Worm (Caenorhabditis elegans) whole organism, L2 larva: Measurements from ENCODE around the gene F18E9.8.

Source experiments
- C34F6.9 ChIP-seq: fragments of 150-350 bp; optimal IDR thresholded peaks from 2 replicates; lab custom pipeline; 2014; ENCODE audit warnings: missing biosample characterization, missing genetic modification characterization
- F13H6.1 ChIP-seq: sonication (generic microtip); optimal IDR thresholded peaks from 2 replicates; lab custom pipeline; 2016; ENCODE audit warnings: missing genetic modification characterization, missing compliant biosample characterization
- R02D3.7 ChIP-seq: fragments of 150-350 bp; optimal IDR thresholded peaks from 2 replicates; lab custom pipeline; 2014; ENCODE audit warnings: missing biosample characterization, missing genetic modification characterization
- Y55F3AM.14 ChIP-seq: fragments of 200-800 bp; sonication (Bioruptor generic); optimal IDR thresholded peaks from 2 replicates; lab custom pipeline; 2018; ENCODE audit warnings: mild to moderate bottlenecking, missing genetic modification characterization, missing compliant biosample characterization
- ZK546.5 ChIP-seq: sonication (generic microtip); optimal IDR thresholded peaks from 2 replicates; lab custom pipeline; 2017; ENCODE audit warnings: missing biosample characterization, missing genetic modification characterization
- alr-1 ChIP-seq: fragments of 150-350 bp; optimal IDR thresholded peaks from 2 replicates; lab custom pipeline; 2014; ENCODE audit warnings: missing biosample characterization, missing genetic modification characterization
- aly-2 ChIP-seq: fragments of 150-350 bp; optimal IDR thresholded peaks from 2 replicates; lab custom pipeline; 2014; ENCODE audit warnings: missing biosample characterization, missing genetic modification characterization
- ama-1 ChIP-seq: fragments of 150-350 bp; optimal IDR thresholded peaks from 2 replicates; lab custom pipeline; 2018; ENCODE audit warnings: inconsistent platforms
- blmp-1 ChIP-seq: sonication (generic microtip); optimal IDR thresholded peaks from 2 replicates; lab custom pipeline; 2017; ENCODE audit warnings: missing genetic modification characterization, mild to moderate bottlenecking, missing compliant biosample characterization, antibody characterized with exemption, moderate library complexity; ENCODE audit not compliant: insufficient read depth
- ceh-16 ChIP-seq: fragments of 150-350 bp; optimal IDR thresholded peaks from 2 replicates; lab custom pipeline; 2014; ENCODE audit warnings: missing biosample characterization, missing genetic modification characterization
- ceh-82 ChIP-seq: fragments of 150-350 bp; optimal IDR thresholded peaks from 2 replicates; lab custom pipeline; 2014; ENCODE audit warnings: missing biosample characterization, missing genetic modification characterization
- crh-2 ChIP-seq: sonication (generic microtip); optimal IDR thresholded peaks from 2 replicates; lab custom pipeline; 2017; ENCODE audit warnings: missing biosample characterization, missing genetic modification characterization
- dmd-4 ChIP-seq: sonication (generic microtip); optimal IDR thresholded peaks from 2 replicates; lab custom pipeline; 2017; ENCODE audit warnings: missing biosample characterization, missing genetic modification characterization
- elt-1 ChIP-seq: fragments of 150-350 bp; optimal IDR thresholded peaks from 2 replicates; lab custom pipeline; 2014; ENCODE audit warnings: missing biosample characterization, missing genetic modification characterization
- elt-3 ChIP-seq: sonication (generic microtip); optimal IDR thresholded peaks from 2 replicates; lab custom pipeline; 2017; ENCODE audit warnings: missing biosample characterization, missing genetic modification characterization
- fos-1 ChIP-seq: fragments of 150-350 bp; optimal IDR thresholded peaks from 2 replicates; lab custom pipeline; 2014; ENCODE audit warnings: missing biosample characterization, missing genetic modification characterization
- gmeb-1 ChIP-seq: fragments of 150-350 bp; optimal IDR thresholded peaks from 2 replicates; lab custom pipeline; 2014; ENCODE audit warnings: missing biosample characterization, missing genetic modification characterization
- lin-11 ChIP-seq: fragments of 150-350 bp; sonication (generic microtip); optimal IDR thresholded peaks from 2 replicates; lab custom pipeline; 2014; ENCODE audit warnings: missing biosample characterization, missing genetic modification characterization, inconsistent platforms, mixed read lengths
- lin-13 ChIP-seq: fragments of 150-350 bp; optimal IDR thresholded peaks from 2 replicates; lab custom pipeline; 2014; ENCODE audit warnings: missing biosample characterization, missing genetic modification reagents, missing genetic modification characterization
- lsy-2 ChIP-seq, 2 experiments: fragments of 150-350 bp in 1 of 2; sonication (generic microtip) in 1 of 2; optimal IDR thresholded peaks; 2 replicates each; lab custom pipeline; 2014 to 2017; ENCODE audit warnings: missing biosample characterization in 2 of 2, missing genetic modification characterization in 2 of 2
- mab-5 ChIP-seq: fragments of 150-350 bp; optimal IDR thresholded peaks from 2 replicates; lab custom pipeline; 2014; ENCODE audit warnings: missing biosample characterization, missing genetic modification characterization
- mbf-1 ChIP-seq: sonication (generic microtip); optimal IDR thresholded peaks from 2 replicates; lab custom pipeline; 2017; ENCODE audit warnings: missing biosample characterization, missing genetic modification characterization
- nhr-10 ChIP-seq: sonication (generic microtip); optimal IDR thresholded peaks from 2 replicates; lab custom pipeline; 2017; ENCODE audit warnings: missing biosample characterization, missing genetic modification characterization
- nhr-11 ChIP-seq: fragments of 150-350 bp; optimal IDR thresholded peaks from 2 replicates; lab custom pipeline; 2014; ENCODE audit warnings: missing biosample characterization, missing genetic modification characterization
- nhr-12 ChIP-seq: fragments of 150-350 bp; optimal IDR thresholded peaks from 2 replicates; lab custom pipeline; 2014; ENCODE audit warnings: missing biosample characterization, missing genetic modification characterization
- nhr-129 ChIP-seq: fragments of 150-350 bp; optimal IDR thresholded peaks from 2 replicates; lab custom pipeline; 2014; ENCODE audit warnings: missing biosample characterization, missing genetic modification characterization
- nhr-21 ChIP-seq: fragments of 150-350 bp; optimal IDR thresholded peaks from 2 replicates; lab custom pipeline; 2014; ENCODE audit warnings: missing biosample characterization, missing genetic modification characterization
- nhr-23 ChIP-seq: fragments of 150-350 bp; optimal IDR thresholded peaks from 2 replicates; lab custom pipeline; 2014; ENCODE audit warnings: missing biosample characterization, missing genetic modification reagents, missing genetic modification characterization
- nhr-237 ChIP-seq: fragments of 150-350 bp; optimal IDR thresholded peaks from 2 replicates; lab custom pipeline; 2014; ENCODE audit warnings: missing biosample characterization, missing genetic modification characterization
- nhr-25 ChIP-seq: fragments of 150-350 bp; sonication (generic microtip); optimal IDR thresholded peaks from 3 replicates; lab custom pipeline; 2014; ENCODE audit warnings: missing biosample characterization, missing genetic modification characterization
- nhr-77 ChIP-seq: fragments of 150-350 bp; optimal IDR thresholded peaks from 2 replicates; lab custom pipeline; 2014; ENCODE audit warnings: missing biosample characterization, missing genetic modification characterization
- sem-4 ChIP-seq: fragments of 150-350 bp; optimal IDR thresholded peaks from 2 replicates; lab custom pipeline; 2014; ENCODE audit warnings: missing biosample characterization, missing genetic modification reagents, missing genetic modification characterization
- skn-1 ChIP-seq: sonication (generic microtip); optimal IDR thresholded peaks from 2 replicates; lab custom pipeline; 2017; ENCODE audit warnings: missing biosample characterization, missing genetic modification characterization
- sma-3 ChIP-seq: sonication (generic microtip); optimal IDR thresholded peaks from 2 replicates; lab custom pipeline; 2016; ENCODE audit warnings: missing genetic modification reagents, missing genetic modification characterization, missing compliant biosample characterization
- sma-9 ChIP-seq, 2 experiments: fragments of 150-350 bp in 1 of 2; sonication (generic microtip) in 1 of 2; optimal IDR thresholded peaks; 2 replicates each; lab custom pipeline; 2014 to 2016; ENCODE audit warnings: missing genetic modification characterization in 2 of 2, mild to moderate bottlenecking in 1 of 2, missing biosample characterization in 1 of 2, missing compliant biosample characterization in 1 of 2, missing genetic modification reagents in 1 of 2, moderate library complexity in 1 of 2
- unc-39 ChIP-seq: fragments of 150-350 bp; optimal IDR thresholded peaks from 2 replicates; lab custom pipeline; 2014; ENCODE audit warnings: missing biosample characterization, missing genetic modification characterization
- unc-55 ChIP-seq: fragments of 150-350 bp; sonication (generic microtip); optimal IDR thresholded peaks from 3 replicates; lab custom pipeline; 2014; ENCODE audit warnings: missing biosample characterization, missing genetic modification reagents, missing genetic modification characterization
- zag-1 ChIP-seq: fragments of 150-350 bp; optimal IDR thresholded peaks from 2 replicates; lab custom pipeline; 2014; ENCODE audit warnings: missing biosample characterization, missing genetic modification characterization
- ztf-11 ChIP-seq: sonication (generic microtip); optimal IDR thresholded peaks from 2 replicates; lab custom pipeline; 2017; ENCODE audit warnings: missing biosample characterization, missing genetic modification characterization
- ztf-4 ChIP-seq: fragments of 150-350 bp; optimal IDR thresholded peaks from 2 replicates; lab custom pipeline; 2014; ENCODE audit warnings: missing biosample characterization, missing genetic modification characterization

Gene F18E9.8

ce11 chrX:8581447-8581846, at the start of gene F18E9.8:
TSS of gene F18E9.8 (minus strand) at chrX:8581547.
- TF ChIP-seq aly-2 (tag; lab: Kevin White, UChicago), result no peak
- TF ChIP-seq mbf-1 (tag; lab: Kevin White, UChicago), result no peak
- no peak for TF ChIP-seq skn-1 (tag; lab: Kevin White, UChicago)
- TF ChIP-seq unc-55, result no peak
- no peak for TF ChIP-seq sma-3 (GFP tag; lab: Kevin White, UChicago)
- TF ChIP-seq ZK546.5 (tag; lab: Kevin White, UChicago), result no peak
- TF ChIP-seq, all 48 proteins: peak for 0

ce11 chrX:8625090-8625489, 43.7 kb upstream of the F18E9.8 start, which contains the start of gene K01A12.3:
TSS of gene K01A12.3 (minus strand) at chrX:8625190.
- TF ChIP-seq nhr-129 (tag; lab: Kevin White, UChicago) (no peak), unc-39 (tag; lab: Kevin White, UChicago) (no peak), nhr-77 (tag; lab: Kevin White, UChicago) (no peak), nhr-10 (no peak), sma-3 (GFP tag; lab: Kevin White, UChicago) (no peak), gmeb-1 (tag; lab: Kevin White, UChicago) (no peak)

- TF ChIP-seq nhr-129 (tag; lab: Kevin White, UChicago), result peak; percentile 24
- no peak for TF ChIP-seq nhr-77 (tag; lab: Kevin White, UChicago)
- no peak for TF ChIP-seq nhr-12 (tag; lab: Kevin White, UChicago)
- TF ChIP-seq ztf-4 (tag; lab: Kevin White, UChicago), result no peak
- no peak for TF ChIP-seq lsy-2 (tag; optimal IDR thresholded peaks at IDR 0.05; lab: Kevin White, UChicago)
- no peak for TF ChIP-seq Y55F3AM.14 (GFP tag; lab: Kevin White, UChicago)
- TF ChIP-seq ztf-11 (tag; lab: Kevin White, UChicago), result no peak
- no peak for TF ChIP-seq lin-13
- TF ChIP-seq lin-11 (tag; lab: Kevin White, UChicago), result no peak
- TF ChIP-seq aly-2 (tag; lab: Kevin White, UChicago), result no peak
- TF ChIP-seq skn-1 (tag; lab: Kevin White, UChicago), result no peak
- TF ChIP-seq F13H6.1 (tag; lab: Kevin White, UChicago), result peak; percentile 19
- no peak for TF ChIP-seq ceh-16 (tag; lab: Kevin White, UChicago)
- TF ChIP-seq ZK546.5 (tag; lab: Kevin White, UChicago), result no peak
- TF ChIP-seq elt-3 (tag; lab: Kevin White, UChicago), result no peak
- TF ChIP-seq nhr-237, result no peak
- peak; percentile 26 for TF ChIP-seq unc-55
- no peak for TF ChIP-seq ama-1 (lab: Kevin White, UChicago)
- TF ChIP-seq sem-4 (tag; lab: Kevin White, UChicago), result no peak
- no peak for TF ChIP-seq ceh-82 (tag; lab: Kevin White, UChicago)
- TF ChIP-seq crh-2 (tag; lab: Kevin White, UChicago), result no peak
- no peak for TF ChIP-seq nhr-23 (tag; lab: Kevin White, UChicago)
- no peak for TF ChIP-seq nhr-25 (tag; lab: Kevin White, UChicago)
- TF ChIP-seq mab-5, result no peak
- peak; percentile 15 for TF ChIP-seq sma-9 (GFP tag; optimal IDR thresholded peaks at IDR 0.05; lab: Kevin White, UChicago)
- no peak for TF ChIP-seq sma-9 (tag; optimal IDR thresholded peaks at IDR 0.05; lab: Kevin White, UChicago)
- peak; percentile 24 for TF ChIP-seq C34F6.9 (tag; lab: Kevin White, UChicago)
- no peak for TF ChIP-seq blmp-1 (tag; lab: Kevin White, UChicago)
- TF ChIP-seq fos-1, result peak; percentile 24
- TF ChIP-seq nhr-11 (tag; lab: Kevin White, UChicago), result no peak
- no peak for TF ChIP-seq dmd-4 (tag; lab: Kevin White, UChicago)
- TF ChIP-seq zag-1 (tag; lab: Kevin White, UChicago), result no peak
- no peak for TF ChIP-seq alr-1 (tag; lab: Kevin White, UChicago)
- no peak for TF ChIP-seq elt-1 (tag; lab: Kevin White, UChicago)
- TF ChIP-seq nhr-21 (tag; lab: Kevin White, UChicago), result peak; percentile 22
- no peak for TF ChIP-seq R02D3.7 (tag; lab: Kevin White, UChicago)
These were observed 42.7 kb upstream of the F18E9.8 start for ce11 chrX:8623840-8624591.
